Fruit fly (Drosophila melanogaster): ENCODE data around the gene CG43061.
A peak's percentile ranks its signal among the peaks of the same experiment; 100 is the strongest.

The CG43061 gene

DNA sequence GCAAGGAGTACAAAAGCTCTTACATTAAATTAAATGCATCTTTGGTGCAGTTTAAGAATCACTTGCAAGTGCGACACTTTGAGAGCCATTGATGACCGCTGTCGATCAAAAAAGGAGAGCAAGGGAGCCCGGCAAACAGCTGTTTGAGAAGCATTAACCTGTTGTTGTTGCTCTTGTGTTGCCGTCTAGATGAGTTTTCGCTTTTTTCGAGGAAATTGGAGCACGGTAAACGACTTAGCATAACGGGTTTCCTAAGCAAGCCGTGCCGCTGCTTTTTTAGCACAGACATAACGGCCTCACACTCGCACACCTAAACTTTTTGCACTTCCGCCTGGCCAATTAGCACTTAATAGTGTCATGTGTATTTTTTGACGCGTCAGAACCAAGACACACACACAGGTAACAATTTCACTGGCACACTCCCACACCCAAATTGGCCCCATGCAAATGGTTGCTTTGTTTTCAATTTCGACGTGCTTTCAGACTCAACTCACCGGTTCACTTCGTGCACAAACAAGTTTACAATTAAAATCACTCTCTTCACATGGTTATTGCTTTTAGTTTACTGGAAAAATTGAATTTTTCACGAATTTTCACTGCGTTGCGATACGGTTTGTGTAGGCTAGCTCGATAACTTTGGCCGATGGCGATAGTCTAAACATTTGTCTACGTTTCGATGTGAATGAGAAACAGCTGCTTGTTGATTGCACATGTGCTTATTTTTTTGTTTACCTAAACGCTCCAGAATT, 19.1 kb upstream of the CG43061 start, which contains the start of the genes CG10903 and CG2747 (continued):
- TF ChIP-seq pum (GFP tag; optimal IDR thresholded peaks at IDR 0.05) (no peak), CG3407 (GFP tag; optimal IDR thresholded peaks at IDR 0.05) (no peak), gcm (GFP tag; optimal IDR thresholded peaks at IDR 0.05) (no peak), HLH3B (GFP tag; IDR thresholded peaks at IDR 0.05) (no peak), CG3163 (GFP tag; optimal IDR thresholded peaks at IDR 0.05) (no peak), CG2199 (GFP tag; IDR thresholded peaks at IDR 0.05) (no peak), rib (GFP tag; IDR thresholded peaks at IDR 0.05) (no peak), sd (tag; optimal IDR thresholded peaks at IDR 0.05) (peak; percentile 79), cad (GFP tag; optimal IDR thresholded peaks at IDR 0.05) (peak; percentile 67), CoRest (tag; optimal IDR thresholded peaks at IDR 0.05) (no peak), chinmo (GFP tag; IDR thresholded peaks at IDR 0.05; ENCODE audit: partially characterized antibody) (peak; percentile 59; the same call in 1 of the 4 replicates), trem (tag; optimal IDR thresholded peaks at IDR 0.05) (no peak), CG1792 (GFP tag; optimal IDR thresholded peaks at IDR 0.05) (no peak), sens-2 (GFP tag; IDR thresholded peaks at IDR 0.05) (no peak), pita (GFP tag; optimal IDR thresholded peaks at IDR 0.05) (no peak), wor (GFP tag; IDR thresholded peaks at IDR 0.05) (no peak), CG32772 (GFP tag; IDR thresholded peaks at IDR 0.05) (no peak), esg (GFP tag; conservative IDR thresholded peaks at IDR 0.05) (no peak), Blimp-1 (GFP tag; optimal IDR thresholded peaks at IDR 0.05) (peak; percentile 61), NfI (GFP tag; optimal IDR thresholded peaks at IDR 0.05) (no peak), HLH54F (GFP tag; optimal IDR thresholded peaks at IDR 0.05) (no peak), klu (GFP tag; IDR thresholded peaks at IDR 0.05) (peak; percentile 40; the same call in 1 of the 2 replicates), sima (GFP tag; optimal IDR thresholded peaks at IDR 0.05) (no peak), fru (optimal IDR thresholded peaks at IDR 0.05) (no peak), ro (GFP tag; IDR thresholded peaks at IDR 0.05) (no peak), HLHmδ (GFP tag; optimal IDR thresholded peaks at IDR 0.05) (no peak), gro (GFP tag; optimal IDR thresholded peaks at IDR 0.05) (peak; percentile 76), CG11085 (GFP tag; IDR thresholded peaks at IDR 0.05) (no peak), CG17912 (GFP tag; optimal IDR thresholded peaks at IDR 0.05) (no peak), Atf-2 (GFP tag; optimal IDR thresholded peaks at IDR 0.05) (no peak), CG18599 (GFP tag; optimal IDR thresholded peaks at IDR 0.05) (no peak), CG11696 (GFP tag; IDR thresholded peaks at IDR 0.05) (no peak), CG2202 (tag; optimal IDR thresholded peaks at IDR 0.05) (no peak), trh (GFP tag; optimal IDR thresholded peaks at IDR 0.05) (no peak), CG6689 (GFP tag; IDR thresholded peaks at IDR 0.05) (no peak), CG3847 (GFP tag; IDR thresholded peaks at IDR 0.05) (no peak), CG9437 (GFP tag; optimal IDR thresholded peaks at IDR 0.05) (no peak), ase (GFP tag; IDR thresholded peaks at IDR 0.05) (no peak), CG1233 (GFP tag; optimal IDR thresholded peaks at IDR 0.05) (peak; percentile 3), jing (GFP tag; optimal IDR thresholded peaks at IDR 0.05) (no peak), tx (GFP tag; optimal IDR thresholded peaks at IDR 0.05) (peak; percentile 61), CG2129 (GFP tag; IDR thresholded peaks at IDR 0.05; ENCODE audit: partially characterized antibody) (no peak; the same call in 1 of the 2 replicates), CG10366 (GFP tag; IDR thresholded peaks at IDR 0.05) (no peak), ERR (GFP tag; optimal IDR thresholded peaks at IDR 0.05) (no peak), CG12744 (GFP tag; optimal IDR thresholded peaks at IDR 0.05) (no peak), CG31441 (GFP tag; IDR thresholded peaks at IDR 0.05) (no peak), CG4360 (GFP tag; IDR thresholded peaks at IDR 0.05) (peak; percentile 74), CG8089 (GFP tag; optimal IDR thresholded peaks at IDR 0.05) (no peak), corto (GFP tag; optimal IDR thresholded peaks at IDR 0.05) (no peak), cato (GFP tag; optimal IDR thresholded peaks at IDR 0.05; ENCODE audit: borderline replicate concordance) (no peak), sens (GFP tag) (peak; percentile 67)

All from whole organism, embryonic.